Fruit fly (Drosophila melanogaster): ENCODE data around the gene CG13895.

CG13895 gene

DNA sequence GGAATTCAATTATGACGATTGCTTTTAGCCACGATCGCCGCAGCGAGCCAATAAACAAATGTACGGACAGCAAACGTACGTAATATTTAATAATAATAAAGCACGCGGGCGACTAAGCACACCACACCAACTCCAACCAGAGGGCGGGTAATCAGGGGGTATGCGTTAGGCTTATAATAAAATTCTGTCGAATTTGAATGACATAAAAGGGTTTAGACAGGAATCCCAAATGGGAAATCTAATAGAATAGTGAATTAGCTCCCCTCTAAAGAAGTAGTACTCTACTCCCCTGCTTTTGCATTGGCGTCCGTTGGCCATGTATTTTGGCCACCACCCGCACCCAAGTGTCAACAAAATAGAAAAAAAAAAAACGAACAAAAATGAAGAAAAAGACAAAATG lies 14.4 kb upstream of the CG13895 start (continued):
- TF ChIP-seq CG2120 (GFP tag; optimal IDR thresholded peaks at IDR 0.05) = peak; percentile 3
- TF ChIP-seq CG9609 (GFP tag; optimal IDR thresholded peaks at IDR 0.05) = no peak
- no peak for TF ChIP-seq knrl (GFP tag; IDR thresholded peaks at IDR 0.05; ENCODE audit: partially characterized antibody)
- TF ChIP-seq CG3847 (GFP tag; IDR thresholded peaks at IDR 0.05) = peak; percentile 34; the same call in 1 of the 2 replicates
- TF ChIP-seq prd (optimal IDR thresholded peaks at IDR 0.05) = no peak
- TF ChIP-seq prd (GFP tag; IDR thresholded peaks at IDR 0.05) = peak; percentile 56
- no peak for TF ChIP-seq Optix (GFP tag; IDR thresholded peaks at IDR 0.05)
- TF ChIP-seq CG10267 (tag; optimal IDR thresholded peaks at IDR 0.05) = no peak
- TF ChIP-seq Hr51 (GFP tag; optimal IDR thresholded peaks at IDR 0.05) = peak in 1 of 2 experiments; percentile 28
- TF ChIP-seq CG10462 (GFP tag; optimal IDR thresholded peaks at IDR 0.05) = no peak
- no peak for TF ChIP-seq CG9437 (GFP tag; optimal IDR thresholded peaks at IDR 0.05)
- no peak for TF ChIP-seq Hr39 (optimal IDR thresholded peaks at IDR 0.05)
- TF ChIP-seq Taf1 (GFP tag; IDR thresholded peaks at IDR 0.05) = no peak; the same call in 1 of the 2 replicates
- peak; percentile 61; the same call in 1 of the 2 replicates for TF ChIP-seq CG14014 (GFP tag; IDR thresholded peaks at IDR 0.05)
- TF ChIP-seq dpn (GFP tag; optimal IDR thresholded peaks at IDR 0.05) = no peak
- no peak for TF ChIP-seq CG14667 (GFP tag; IDR thresholded peaks at IDR 0.05)
- TF ChIP-seq CG30403 (GFP tag; optimal IDR thresholded peaks at IDR 0.05) = no peak
- 0 out of 2 replicates have a peak, but pooled peaks have one; percentile 27 for TF ChIP-seq ranshi (GFP tag; IDR thresholded peaks at IDR 0.05)
- 0 out of 3 replicates have a peak, but pooled peaks have one; percentile 31 for TF ChIP-seq CG11456 (GFP tag; IDR thresholded peaks at IDR 0.05)
- TF ChIP-seq sug (tag; optimal IDR thresholded peaks at IDR 0.05) = no peak
- TF ChIP-seq tin (GFP tag; optimal IDR thresholded peaks at IDR 0.05) = no peak
- TF ChIP-seq mam (GFP tag; optimal IDR thresholded peaks at IDR 0.05) = peak; percentile 7
- peak; percentile 61 for TF ChIP-seq Rx (GFP tag; IDR thresholded peaks at IDR 0.05)
- TF ChIP-seq sob (GFP tag; IDR thresholded peaks at IDR 0.05) = peak; percentile 49; the same call in 1 of the 2 replicates
- no peak for TF ChIP-seq CG11695 (GFP tag; IDR thresholded peaks at IDR 0.05)
- TF ChIP-seq da (GFP tag; optimal IDR thresholded peaks at IDR 0.05) = no peak
- no peak for TF ChIP-seq repo (GFP tag; optimal IDR thresholded peaks at IDR 0.05)
- no peak for TF ChIP-seq Atf3 (GFP tag; optimal IDR thresholded peaks at IDR 0.05)
- TF ChIP-seq CG11560 (tag; IDR thresholded peaks at IDR 0.05) = no peak
- peak; percentile 8 for TF ChIP-seq CG7839 (tag; optimal IDR thresholded peaks at IDR 0.05)
- peak; percentile 50 for TF ChIP-seq Ada2b (GFP tag; IDR thresholded peaks at IDR 0.05)
- TF ChIP-seq chm (GFP tag; IDR thresholded peaks at IDR 0.05) = peak; percentile 60
- TF ChIP-seq unpg (GFP tag; optimal IDR thresholded peaks at IDR 0.05) = peak; percentile 13
- TF ChIP-seq ttk (GFP tag; IDR thresholded peaks at IDR 0.05) = peak; percentile 65
- no peak for TF ChIP-seq CG5245 (GFP tag; optimal IDR thresholded peaks at IDR 0.05)
- TF ChIP-seq CG6272 (GFP tag; IDR thresholded peaks at IDR 0.05) = peak; percentile 48; the same call in 1 of the 2 replicates
- TF ChIP-seq gcm2 (GFP tag; optimal IDR thresholded peaks at IDR 0.05) = no peak
- TF ChIP-seq Stat92E (GFP tag; optimal IDR thresholded peaks at IDR 0.05) = no peak
- peak; percentile 41; the same call in 2 of the 3 replicates for TF ChIP-seq ci (GFP tag; IDR thresholded peaks at IDR 0.05)
- TF ChIP-seq CG15269 (tag; optimal IDR thresholded peaks at IDR 0.05) = peak; percentile 39
- TF ChIP-seq D (optimal IDR thresholded peaks at IDR 0.05) = no peak
- TF ChIP-seq D (GFP tag; optimal IDR thresholded peaks at IDR 0.05) = no peak
- TF ChIP-seq CG7928 (GFP tag; optimal IDR thresholded peaks at IDR 0.05) = no peak
- peak; percentile 41 for TF ChIP-seq sens (GFP tag)
- TF ChIP-seq CG8290 (GFP tag; optimal IDR thresholded peaks at IDR 0.05) = no peak
- TF ChIP-seq CG8290 (tag; optimal IDR thresholded peaks at IDR 0.05) = peak in 1 of 2 experiments; percentile 62
- no peak for TF ChIP-seq ab (GFP tag; optimal IDR thresholded peaks at IDR 0.05)
- no peak for TF ChIP-seq NFAT (GFP tag; IDR thresholded peaks at IDR 0.05)
- no peak for TF ChIP-seq tio (GFP tag; optimal IDR thresholded peaks at IDR 0.05)
- TF ChIP-seq Ets65A (GFP tag) = no peak
- TF ChIP-seq sim (GFP tag; IDR thresholded peaks at IDR 0.05) = no peak
- no peak for TF ChIP-seq Myb (GFP tag; optimal IDR thresholded peaks at IDR 0.05)
- TF ChIP-seq chn (GFP tag; optimal IDR thresholded peaks at IDR 0.05) = no peak
- TF ChIP-seq CG2202 (tag; optimal IDR thresholded peaks at IDR 0.05) = no peak

Measured in whole organism, embryonic.